Worm (Caenorhabditis elegans) whole organism, mixed stage, embryonic: ENCODE measurements around the gene tkt-1.

Source experiments
- M03D4.4 ChIP-seq: sonication (generic microtip); optimal IDR thresholded peaks from 2 replicates; lab custom pipeline; 2017; ENCODE audit warnings: mild to moderate bottlenecking, missing genetic modification characterization, missing compliant biosample characterization
- bed-3 ChIP-seq: fragments of 200-800 bp; sonication (Bioruptor generic); optimal IDR thresholded peaks from 3 replicates; lab custom pipeline; 2018; ENCODE audit warnings: mild to moderate bottlenecking, missing genetic modification characterization, moderate library complexity, missing compliant biosample characterization
- blmp-1 ChIP-seq: fragments of 150-350 bp; optimal IDR thresholded peaks from 2 replicates; lab custom pipeline; 2014; ENCODE audit warnings: missing biosample characterization, missing genetic modification characterization
- ceh-39 ChIP-seq: fragments of 150-350 bp; optimal IDR thresholded peaks from 2 replicates; lab custom pipeline; 2014; ENCODE audit warnings: missing biosample characterization, missing genetic modification characterization
- ceh-83 ChIP-seq: fragments of 200-800 bp; sonication (Bioruptor generic); optimal IDR thresholded peaks from 2 replicates; lab custom pipeline; 2018; ENCODE audit warnings: mild to moderate bottlenecking, missing genetic modification characterization, missing compliant biosample characterization
- ces-1 ChIP-seq: fragments of 150-350 bp; optimal IDR thresholded peaks from 2 replicates; lab custom pipeline; 2014; ENCODE audit warnings: missing biosample characterization, missing genetic modification reagents, missing genetic modification characterization
- cnd-1 ChIP-seq: fragments of 200-800 bp; sonication (Bioruptor generic); optimal IDR thresholded peaks from 2 replicates; lab custom pipeline; 2018; ENCODE audit warnings: mild to moderate bottlenecking, missing genetic modification characterization, missing compliant biosample characterization
- elt-1 ChIP-seq: sonication (generic microtip); optimal IDR thresholded peaks from 2 replicates; lab custom pipeline; 2017; ENCODE audit warnings: missing genetic modification characterization, mild to moderate bottlenecking, missing compliant biosample characterization, antibody characterized with exemption, moderate library complexity, borderline replicate concordance; ENCODE audit not compliant: insufficient read depth
- elt-3 ChIP-seq: fragments of 150-350 bp; optimal IDR thresholded peaks from 2 replicates; lab custom pipeline; 2014; ENCODE audit warnings: missing biosample characterization, missing genetic modification characterization
- flh-1 ChIP-seq: fragments of 200-800 bp; sonication (Bioruptor generic); optimal IDR thresholded peaks from 2 replicates; lab custom pipeline; 2018; ENCODE audit warnings: mild to moderate bottlenecking, missing genetic modification characterization, moderate library complexity, missing compliant biosample characterization
- ham-2 ChIP-seq: fragments of 200-800 bp; sonication (Bioruptor generic); optimal IDR thresholded peaks from 2 replicates; lab custom pipeline; 2018; ENCODE audit warnings: mild to moderate bottlenecking, missing genetic modification characterization, missing compliant biosample characterization
- lin-13 ChIP-seq: fragments of 150-350 bp; optimal IDR thresholded peaks from 2 replicates; lab custom pipeline; 2014; ENCODE audit warnings: missing biosample characterization, missing genetic modification characterization
- lin-32 ChIP-seq: fragments of 200-800 bp; sonication (Bioruptor generic); optimal IDR thresholded peaks from 2 replicates; lab custom pipeline; 2018; ENCODE audit warnings: mild to moderate bottlenecking, missing genetic modification characterization, missing compliant biosample characterization
- lsy-2 ChIP-seq: fragments of 150-350 bp; optimal IDR thresholded peaks from 2 replicates; lab custom pipeline; 2014; ENCODE audit warnings: missing biosample characterization, missing genetic modification characterization
- mab-5 ChIP-seq: fragments of 150-350 bp; optimal IDR thresholded peaks from 2 replicates; lab custom pipeline; 2014; ENCODE audit warnings: missing biosample characterization, missing genetic modification characterization
- mep-1 ChIP-seq: fragments of 150-350 bp; optimal IDR thresholded peaks from 2 replicates; lab custom pipeline; 2017; ENCODE audit warnings: missing biosample characterization, missing genetic modification reagents, missing genetic modification characterization, inconsistent platforms
- mls-2 ChIP-seq: sonication (generic microtip); optimal IDR thresholded peaks from 2 replicates; lab custom pipeline; 2016; ENCODE audit warnings: mild to moderate bottlenecking, missing genetic modification characterization, moderate library complexity, missing compliant biosample characterization
- nhr-12 ChIP-seq: fragments of 150-350 bp; optimal IDR thresholded peaks from 2 replicates; lab custom pipeline; 2014; ENCODE audit warnings: missing biosample characterization, missing genetic modification characterization
- nhr-237 ChIP-seq: fragments of 150-350 bp; optimal IDR thresholded peaks from 2 replicates; lab custom pipeline; 2014; ENCODE audit warnings: missing biosample characterization, missing genetic modification characterization
- nhr-28 ChIP-seq: fragments of 150-350 bp; optimal IDR thresholded peaks from 2 replicates; lab custom pipeline; 2014; ENCODE audit warnings: missing biosample characterization, missing genetic modification characterization
- pha-4 ChIP-seq: fragments of 150-350 bp; optimal IDR thresholded peaks from 2 replicates; lab custom pipeline; 2018; ENCODE audit warnings: missing biosample characterization, missing genetic modification reagents, missing genetic modification characterization
- sem-2 ChIP-seq: fragments of 200-800 bp; sonication (Bioruptor generic); optimal IDR thresholded peaks from 2 replicates; lab custom pipeline; 2018; ENCODE audit warnings: mild to moderate bottlenecking, missing genetic modification characterization, missing compliant biosample characterization
- snpc-4 ChIP-seq: fragments of 150-350 bp; optimal IDR thresholded peaks from 2 replicates; lab custom pipeline; 2014; ENCODE audit warnings: missing biosample characterization, missing genetic modification characterization
- tbx-8 ChIP-seq: fragments of 200-800 bp; sonication (Bioruptor generic); optimal IDR thresholded peaks from 2 replicates; lab custom pipeline; 2018; ENCODE audit warnings: mild to moderate bottlenecking, missing genetic modification characterization, moderate library complexity, missing compliant biosample characterization
- unc-39 ChIP-seq: fragments of 150-350 bp; optimal IDR thresholded peaks from 2 replicates; lab custom pipeline; 2014; ENCODE audit warnings: missing biosample characterization, missing genetic modification characterization
- unc-62 ChIP-seq: fragments of 150-350 bp; optimal IDR thresholded peaks from 2 replicates; lab custom pipeline; 2014; ENCODE audit warnings: missing biosample characterization, missing genetic modification reagents, missing genetic modification characterization
- zip-8 ChIP-seq: fragments of 150-350 bp; optimal IDR thresholded peaks from 2 replicates; lab custom pipeline; 2014; ENCODE audit warnings: missing biosample characterization, missing genetic modification characterization
- ztf-11 ChIP-seq: fragments of 150-350 bp; optimal IDR thresholded peaks from 2 replicates; lab custom pipeline; 2014; ENCODE audit warnings: missing biosample characterization, missing genetic modification characterization

tkt-1 gene

ce11 chrIV:10252886-10253639, 9.7 kb downstream of the tkt-1 start:
- peak; percentile 72 for TF ChIP-seq elt-1 (tag; lab: Kevin White, UChicago)
- TF ChIP-seq M03D4.4 (tag; lab: Kevin White, UChicago): no peak

- TF ChIP-seq ceh-39 (tag; lab: Kevin White, UChicago) (no peak), zip-8 (no peak), sem-2 (GFP tag; lab: Kevin White, UChicago) (no peak), ceh-83 (GFP tag; lab: Kevin White, UChicago) (no peak), ces-1 (GFP tag; lab: Kevin White, UChicago) (no peak), lsy-2 (tag; lab: Kevin White, UChicago) (no peak), nhr-237 (tag; lab: Kevin White, UChicago) (no peak), nhr-12 (no peak), lin-13 (tag; lab: Kevin White, UChicago) (no peak)
Measured at ce11 chrIV:10259557-10259956, 16.1 kb downstream of the tkt-1 start, which contains the start of gene F01G10.9. F01G10.9 (minus strand) TSS chrIV:10259657.

ce11 chrIV:10261061-10261460, 17.6 kb downstream of the tkt-1 start:
- TF ChIP-seq elt-1 (tag; lab: Kevin White, UChicago) (peak; percentile 99), nhr-12 (no peak), elt-3 (peak; percentile 63)

DNA sequence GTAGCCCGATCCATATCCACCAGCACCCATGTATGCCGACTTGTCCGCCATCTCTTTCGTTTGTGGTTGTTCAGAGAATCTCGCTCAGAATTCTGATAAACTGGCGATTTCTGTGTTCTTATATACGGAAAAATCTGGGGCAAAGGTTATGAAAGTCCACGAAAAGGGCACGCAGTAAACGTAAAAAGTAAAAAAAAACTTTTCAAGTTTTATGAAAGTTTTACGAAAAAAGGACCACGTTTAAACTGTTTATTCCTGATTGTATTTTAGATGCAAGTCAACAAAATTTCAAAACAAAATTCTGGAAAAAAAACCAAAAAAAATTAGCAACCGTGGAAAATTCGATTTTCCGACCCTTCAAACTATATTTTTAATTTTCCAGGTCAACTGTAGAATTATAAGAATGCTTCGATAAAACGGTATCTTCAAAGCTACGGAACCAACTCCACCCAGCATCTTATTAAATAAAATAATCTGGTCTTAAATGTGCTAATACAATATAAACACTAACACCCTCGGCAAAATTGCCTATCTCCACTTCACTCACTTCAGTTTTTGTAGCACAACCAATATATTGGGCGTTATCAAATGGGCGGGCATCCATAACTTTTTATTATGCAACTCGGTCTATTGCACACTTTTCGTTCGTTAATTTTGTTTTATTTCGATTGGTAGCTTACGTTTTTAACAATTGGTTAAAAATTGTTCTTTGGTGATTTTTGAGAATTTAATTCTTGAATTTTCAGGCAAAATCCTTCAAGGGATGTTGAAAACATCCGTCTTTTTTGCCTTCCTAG, 25.9 kb downstream of the tkt-1 start, which contains the start of the genes nspd-7 and Y43C5A.2:
TSS of gene nspd-7 (minus strand) at position 51 of the 797 bp plus-strand sequence.
TSS of gene Y43C5A.2 (plus strand) at position 747 of the 797 bp plus-strand sequence.
- TF ChIP-seq nhr-28 (no peak), elt-3 (no peak), bed-3 (GFP tag; lab: Kevin White, UChicago) (no peak), mls-2 (tag; lab: Kevin White, UChicago) (no peak), cnd-1 (tag; lab: Kevin White, UChicago) (no peak), sem-2 (GFP tag; lab: Kevin White, UChicago) (no peak), nhr-12 (no peak), M03D4.4 (tag; lab: Kevin White, UChicago) (no peak), tbx-8 (GFP tag; lab: Kevin White, UChicago) (no peak), mab-5 (tag; lab: Kevin White, UChicago) (no peak), snpc-4 (tag; lab: Kevin White, UChicago) (no peak), unc-62 (no peak), pha-4 (tag; lab: Kevin White, UChicago) (no peak), ham-2 (GFP tag; lab: Kevin White, UChicago) (no peak), unc-39 (tag; lab: Kevin White, UChicago) (no peak), mep-1 (tag; lab: Kevin White, UChicago) (no peak), ceh-83 (GFP tag; lab: Kevin White, UChicago) (no peak), lin-13 (tag; lab: Kevin White, UChicago) (no peak)

- TF ChIP-seq sem-2 (GFP tag; lab: Kevin White, UChicago): no peak
- no peak for TF ChIP-seq ceh-83 (GFP tag; lab: Kevin White, UChicago)
- no peak for TF ChIP-seq nhr-237 (tag; lab: Kevin White, UChicago)
- TF ChIP-seq lin-32: no peak
- no peak for TF ChIP-seq flh-1 (GFP tag; lab: Kevin White, UChicago)
- no peak for TF ChIP-seq lin-13 (tag; lab: Kevin White, UChicago)
- no peak for TF ChIP-seq ztf-11 (tag; lab: Kevin White, UChicago)
- no peak for TF ChIP-seq blmp-1 (tag; lab: Kevin White, UChicago)
Measured at ce11 chrIV:10273360-10273759, 29.9 kb downstream of the tkt-1 start.
